Worm (Caenorhabditis elegans) whole organism, late embryonic: ENCODE results near the gene T19D12.10.

Experiments used
- K02D7.2 ChIP-seq: sonication (generic microtip); optimal IDR thresholded peaks from 2 replicates; lab custom pipeline; 2017; ENCODE audit warnings: mild to moderate bottlenecking, missing genetic modification characterization, missing compliant biosample characterization
- T23F11.4 ChIP-seq: fragments of 200-800 bp; sonication (Bioruptor generic); optimal IDR thresholded peaks from 2 replicates; lab custom pipeline; 2018; ENCODE audit warnings: mild to moderate bottlenecking, missing genetic modification characterization, missing compliant biosample characterization
- ahr-1 ChIP-seq: sonication (generic microtip); optimal IDR thresholded peaks from 2 replicates; lab custom pipeline; 2016; ENCODE audit warnings: missing genetic modification characterization, missing compliant biosample characterization
- ama-1 ChIP-seq: fragments of 150-350 bp; optimal IDR thresholded peaks from 2 replicates; lab custom pipeline; 2014
- ceh-18 ChIP-seq: sonication (generic microtip); optimal IDR thresholded peaks from 2 replicates; lab custom pipeline; 2016; ENCODE audit warnings: missing genetic modification characterization, missing compliant biosample characterization
- ceh-22 ChIP-seq: sonication (generic microtip); optimal IDR thresholded peaks from 2 replicates; lab custom pipeline; 2017; ENCODE audit warnings: missing biosample characterization, missing genetic modification characterization
- ceh-24 ChIP-seq: sonication (generic microtip); optimal IDR thresholded peaks from 2 replicates; lab custom pipeline; 2016; ENCODE audit warnings: mild to moderate bottlenecking, missing genetic modification characterization, missing compliant biosample characterization
- ceh-30 ChIP-seq: fragments of 150-350 bp; optimal IDR thresholded peaks from 2 replicates; lab custom pipeline; 2014; ENCODE audit warnings: missing biosample characterization, missing genetic modification characterization
- ceh-31 ChIP-seq: sonication (generic microtip); optimal IDR thresholded peaks from 2 replicates; lab custom pipeline; 2016; ENCODE audit warnings: missing genetic modification characterization, missing compliant biosample characterization
- ceh-34 ChIP-seq: sonication (generic microtip); optimal IDR thresholded peaks from 2 replicates; lab custom pipeline; 2016; ENCODE audit warnings: mild to moderate bottlenecking, missing genetic modification characterization, missing compliant biosample characterization
- ceh-45 ChIP-seq: fragments of 200-800 bp; sonication (Bioruptor generic); IDR thresholded peaks from 2 replicates; pipeline ENCODE4 v1.3.6; 2022; ENCODE audit warnings: missing genetic modification reagents, missing genetic modification characterization, missing compliant biosample characterization
- dve-1 ChIP-seq: sonication (generic microtip); optimal IDR thresholded peaks from 2 replicates; lab custom pipeline; 2017; ENCODE audit warnings: antibody characterized with exemption, mild to moderate bottlenecking, missing genetic modification characterization, missing compliant biosample characterization
- elt-2 ChIP-seq: sonication (generic microtip); optimal IDR thresholded peaks from 2 replicates; lab custom pipeline; 2016; ENCODE audit warnings: missing genetic modification reagents, missing genetic modification characterization, missing compliant biosample characterization
- elt-4 ChIP-seq: sonication (generic microtip); optimal IDR thresholded peaks from 2 replicates; lab custom pipeline; 2016; ENCODE audit warnings: missing genetic modification characterization, missing compliant biosample characterization
- ets-4 ChIP-seq: sonication (generic microtip); optimal IDR thresholded peaks from 2 replicates; lab custom pipeline; 2016; ENCODE audit warnings: missing genetic modification characterization, missing compliant biosample characterization
- eyg-1 ChIP-seq: sonication (generic microtip); optimal IDR thresholded peaks from 2 replicates; lab custom pipeline; 2016; ENCODE audit warnings: missing genotype, missing genetic modification characterization, missing compliant biosample characterization
- fax-1 ChIP-seq: sonication (generic microtip); optimal IDR thresholded peaks from 2 replicates; lab custom pipeline; 2016; ENCODE audit warnings: missing genotype, missing genetic modification characterization, missing compliant biosample characterization
- fkh-10 ChIP-seq: fragments of 150-350 bp; optimal IDR thresholded peaks from 2 replicates; lab custom pipeline; 2014; ENCODE audit warnings: missing biosample characterization, missing genetic modification reagents, missing genetic modification characterization
- gmeb-2 ChIP-seq: sonication (generic microtip); optimal IDR thresholded peaks from 2 replicates; lab custom pipeline; 2016; ENCODE audit warnings: missing genetic modification characterization, inconsistent platforms, missing compliant biosample characterization
- hlh-13 ChIP-seq: fragments of 200-800 bp; sonication (Bioruptor generic); optimal IDR thresholded peaks from 2 replicates; lab custom pipeline; 2018; ENCODE audit warnings: mild to moderate bottlenecking, missing genetic modification characterization, missing compliant biosample characterization
- hlh-30 ChIP-seq: sonication (generic microtip); optimal IDR thresholded peaks from 2 replicates; lab custom pipeline; 2017; ENCODE audit warnings: antibody characterized with exemption, missing genetic modification characterization, missing compliant biosample characterization; ENCODE audit not compliant: insufficient read depth
- hlh-6 ChIP-seq: sonication (generic microtip); optimal IDR thresholded peaks from 2 replicates; lab custom pipeline; 2016; ENCODE audit warnings: missing genotype, missing genetic modification characterization, missing compliant biosample characterization
- hlh-8 ChIP-seq: sonication (generic microtip); optimal IDR thresholded peaks from 2 replicates; lab custom pipeline; 2016; ENCODE audit warnings: missing genotype, missing genetic modification characterization, missing compliant biosample characterization
- lim-6 ChIP-seq: sonication (generic microtip); optimal IDR thresholded peaks from 2 replicates; lab custom pipeline; 2016; ENCODE audit warnings: missing genetic modification characterization, missing compliant biosample characterization
- nfya-1 ChIP-seq: sonication (generic microtip); optimal IDR thresholded peaks from 2 replicates; lab custom pipeline; 2017; ENCODE audit warnings: missing genetic modification characterization, mild to moderate bottlenecking, missing compliant biosample characterization, antibody characterized with exemption, moderate library complexity
- npax-4 ChIP-seq: sonication (generic microtip); optimal IDR thresholded peaks from 2 replicates; lab custom pipeline; 2016; ENCODE audit warnings: missing genetic modification characterization, missing compliant biosample characterization
- odd-2 ChIP-seq: sonication (generic microtip); optimal IDR thresholded peaks from 2 replicates; lab custom pipeline; 2017; ENCODE audit warnings: antibody characterized with exemption, mild to moderate bottlenecking, missing genetic modification characterization, missing compliant biosample characterization
- pha-2 ChIP-seq: sonication (generic microtip); optimal IDR thresholded peaks from 2 replicates; lab custom pipeline; 2017; ENCODE audit warnings: mild to moderate bottlenecking, missing genetic modification characterization, missing compliant biosample characterization
- pha-4 ChIP-seq: fragments of 150-350 bp; optimal IDR thresholded peaks from 2 replicates; lab custom pipeline; 2018; ENCODE audit warnings: missing biosample characterization, missing genetic modification reagents, missing genetic modification characterization
- pqm-1 ChIP-seq: sonication (generic microtip); optimal IDR thresholded peaks from 2 replicates; lab custom pipeline; 2016; ENCODE audit warnings: missing genetic modification characterization, missing compliant biosample characterization
- pros-1 ChIP-seq: fragments of 150-350 bp; optimal IDR thresholded peaks from 2 replicates; lab custom pipeline; 2014; ENCODE audit warnings: missing biosample characterization, missing genetic modification reagents, missing genetic modification characterization
- ref-2 ChIP-seq: sonication (generic microtip); optimal IDR thresholded peaks from 2 replicates; lab custom pipeline; 2016; ENCODE audit warnings: missing genetic modification characterization, missing compliant biosample characterization
- sox-4 ChIP-seq: sonication (generic microtip); optimal IDR thresholded peaks from 2 replicates; lab custom pipeline; 2017; ENCODE audit warnings: mild to moderate bottlenecking, missing genetic modification characterization, inconsistent platforms, missing compliant biosample characterization
- syd-9 ChIP-seq: sonication (generic microtip); optimal IDR thresholded peaks from 2 replicates; lab custom pipeline; 2016; ENCODE audit warnings: mild to moderate bottlenecking, missing genetic modification characterization, moderate library complexity, missing compliant biosample characterization
- tbx-2 ChIP-seq: sonication (generic microtip); optimal IDR thresholded peaks from 2 replicates; lab custom pipeline; 2016; ENCODE audit warnings: missing genetic modification characterization, missing compliant biosample characterization
- ttx-3 ChIP-seq: sonication (generic microtip); optimal IDR thresholded peaks from 2 replicates; lab custom pipeline; 2016; ENCODE audit warnings: missing genetic modification reagents, missing genetic modification characterization, missing compliant biosample characterization
- unc-3 ChIP-seq, 2 experiments: fragments of 200-800 bp in 1 of 2; sonication (Bioruptor generic) in 1 of 2; sonication (generic microtip) in 1 of 2; conservative IDR thresholded peaks in 1 of 2; optimal IDR thresholded peaks in 1 of 2; 2 replicates each; pipeline versions ENCODE4 v1.3.6 to Lab custom; 2016 to 2022; ENCODE audit warnings: missing compliant biosample characterization in 2 of 2, missing genetic modification characterization in 2 of 2, missing genetic modification reagents in 1 of 2
- unc-55 ChIP-seq: sonication (generic microtip); optimal IDR thresholded peaks from 2 replicates; lab custom pipeline; 2017; ENCODE audit warnings: missing biosample characterization, missing genetic modification reagents, missing genetic modification characterization
- zip-5 ChIP-seq: sonication (generic microtip); optimal IDR thresholded peaks from 2 replicates; lab custom pipeline; 2016; ENCODE audit warnings: missing genetic modification characterization, missing compliant biosample characterization
- ztf-16 ChIP-seq: sonication (generic microtip); optimal IDR thresholded peaks from 2 replicates; lab custom pipeline; 2017; ENCODE audit warnings: missing genetic modification characterization, missing compliant biosample characterization

The T19D12.10 gene

DNA sequence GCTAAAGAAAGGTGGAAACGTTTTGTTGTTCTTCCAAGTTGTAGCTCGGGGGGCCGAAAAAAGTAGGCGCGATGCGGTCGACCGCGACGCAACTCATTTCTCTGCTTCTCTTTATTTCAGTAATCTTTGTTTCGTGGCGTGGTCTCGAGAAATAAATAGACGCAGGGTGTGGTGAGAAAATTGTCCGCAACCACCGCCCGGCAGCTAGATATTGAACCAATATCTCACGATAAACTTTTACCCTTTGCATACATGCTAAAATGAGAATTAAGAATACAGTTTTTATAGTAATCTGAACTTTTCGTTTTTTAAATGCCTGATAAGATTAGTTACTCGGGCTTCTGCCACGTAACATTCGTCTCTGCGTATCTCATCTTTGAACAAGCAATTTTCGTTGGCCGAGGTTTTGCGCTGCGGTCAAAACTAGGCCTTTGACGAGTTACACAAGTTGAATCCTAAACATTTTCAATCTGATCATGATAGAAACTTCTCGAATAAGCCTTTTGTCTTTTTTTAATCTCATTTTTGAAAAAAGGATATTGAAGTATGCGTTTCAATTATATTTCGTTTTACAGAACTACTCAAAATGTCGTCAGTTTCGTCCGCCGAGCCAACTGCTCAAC lies 25.1 kb upstream of the T19D12.10 start, which contains the start of gene gyf-1 (continued):
- TF ChIP-seq ama-1 (lab: Kevin White, UChicago) (no peak), zip-5 (tag; lab: Kevin White, UChicago) (no peak)

- TF ChIP-seq nfya-1 (tag; lab: Kevin White, UChicago) (no peak), ets-4 (tag; lab: Kevin White, UChicago) (no peak), ztf-16 (tag; lab: Kevin White, UChicago) (no peak), pha-2 (tag; lab: Kevin White, UChicago) (no peak), ceh-45 (GFP tag; lab: Robert Waterston, UW) (no peak), hlh-8 (tag; lab: Kevin White, UChicago) (no peak), ceh-30 (tag; lab: Kevin White, UChicago) (no peak), gmeb-2 (tag; lab: Kevin White, UChicago) (no peak), hlh-30 (tag; lab: Kevin White, UChicago) (no peak), ref-2 (tag; lab: Kevin White, UChicago) (no peak), ceh-24 (tag; lab: Kevin White, UChicago) (no peak), hlh-13 (GFP tag; lab: Kevin White, UChicago) (no peak), pqm-1 (tag; lab: Kevin White, UChicago) (no peak), ahr-1 (no peak), npax-4 (tag; lab: Kevin White, UChicago) (no peak), ceh-18 (tag; lab: Kevin White, UChicago) (no peak), T23F11.4 (GFP tag; lab: Kevin White, UChicago) (no peak), K02D7.2 (tag; lab: Kevin White, UChicago) (no peak), syd-9 (tag; lab: Kevin White, UChicago) (no peak)
Measured at ce11 chrII:6682918-6683317, 24.3 kb upstream of the T19D12.10 start.

- TF ChIP-seq ceh-24 (tag; lab: Kevin White, UChicago) = no peak
- no peak for TF ChIP-seq zip-5 (tag; lab: Kevin White, UChicago)
- no peak for TF ChIP-seq K02D7.2 (tag; lab: Kevin White, UChicago)
- no peak for TF ChIP-seq unc-3 (GFP tag; conservative IDR thresholded peaks at IDR 0.05; lab: Robert Waterston, UW)
- TF ChIP-seq unc-3 (tag; optimal IDR thresholded peaks at IDR 0.05; lab: Kevin White, UChicago) = no peak
- TF ChIP-seq syd-9 (tag; lab: Kevin White, UChicago) = no peak
- no peak for TF ChIP-seq unc-55 (GFP tag; lab: Kevin White, UChicago)
- no peak for TF ChIP-seq fax-1
- no peak for TF ChIP-seq sox-4 (tag; lab: Kevin White, UChicago)
- TF ChIP-seq elt-2 (tag; lab: Kevin White, UChicago) = no peak
Measured at ce11 chrII:6681478-6681877, 22.8 kb upstream of the T19D12.10 start.

DNA sequence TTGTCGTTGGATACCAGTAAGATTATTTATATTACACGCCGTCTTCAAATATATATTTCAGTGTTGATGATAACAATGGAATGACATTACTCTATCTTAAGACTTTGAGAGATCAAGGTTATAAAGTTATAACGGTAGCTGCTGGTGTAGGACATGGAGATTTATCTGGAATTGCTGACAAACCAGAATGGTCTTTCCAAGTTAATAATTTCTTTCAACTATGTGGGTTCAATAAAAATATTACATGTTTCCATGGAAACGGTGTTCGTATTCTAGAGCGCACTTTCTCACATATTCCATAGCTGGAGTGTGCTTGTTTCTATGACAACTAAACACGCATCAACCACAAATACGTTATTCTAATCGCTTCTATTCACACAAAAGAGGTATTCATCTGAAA lies 21.1 kb upstream of the T19D12.10 start, which contains the start of gene ift-74:
Gene ift-74 (plus strand): TSS at position 301 of the 400 bp plus-strand sequence.
- no peak for TF ChIP-seq ceh-22
- no peak for TF ChIP-seq odd-2 (tag; lab: Kevin White, UChicago)
- TF ChIP-seq ref-2 (tag; lab: Kevin White, UChicago) = no peak
- no peak for TF ChIP-seq tbx-2 (tag; lab: Kevin White, UChicago)

DNA sequence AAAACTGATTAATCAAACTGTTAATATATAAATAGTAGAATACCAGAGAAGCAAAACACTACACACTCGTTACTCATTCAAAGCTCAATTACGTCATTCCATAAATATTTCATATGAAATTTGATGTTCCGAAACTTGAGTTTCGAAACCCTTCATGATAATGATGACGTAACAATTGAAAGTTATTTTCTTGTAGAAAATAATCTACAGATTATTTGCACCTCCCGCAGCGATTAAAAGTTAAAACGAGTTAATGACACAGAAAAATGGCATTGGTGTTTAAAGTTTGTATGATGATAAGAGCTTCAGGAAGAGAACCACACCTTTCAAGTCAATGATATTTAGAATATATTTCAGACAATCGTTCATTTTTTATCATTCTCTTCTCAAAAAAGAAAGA lies 15.2 kb upstream of the T19D12.10 start, which contains the start of gene H43E16.1:
Gene H43E16.1 (plus strand): TSS at position 375 of the 400 bp plus-strand sequence.
- no peak for TF ChIP-seq hlh-13 (GFP tag; lab: Kevin White, UChicago)
- TF ChIP-seq dve-1 = no peak
- no peak for TF ChIP-seq lim-6 (tag; lab: Kevin White, UChicago)
- TF ChIP-seq ahr-1 = no peak
- no peak for TF ChIP-seq eyg-1 (tag; lab: Kevin White, UChicago)
- no peak for TF ChIP-seq ttx-3 (tag; lab: Kevin White, UChicago)
- TF ChIP-seq hlh-6 (tag; lab: Kevin White, UChicago) = no peak
- TF ChIP-seq ets-4 (tag; lab: Kevin White, UChicago) = no peak
- TF ChIP-seq zip-5 (tag; lab: Kevin White, UChicago) = no peak
- no peak for TF ChIP-seq pros-1 (tag; lab: Kevin White, UChicago)
- TF ChIP-seq elt-4 = no peak
- TF ChIP-seq hlh-8 (tag; lab: Kevin White, UChicago) = no peak
- no peak for TF ChIP-seq pha-4 (tag; lab: Kevin White, UChicago)
- TF ChIP-seq T23F11.4 (GFP tag; lab: Kevin White, UChicago) = no peak
- no peak for TF ChIP-seq fkh-10
- TF ChIP-seq ceh-31 (tag; lab: Kevin White, UChicago) = no peak
- TF ChIP-seq ceh-34 (tag; lab: Kevin White, UChicago) = no peak
